Worm (Caenorhabditis elegans) whole organism, young adult: ENCODE data around the gene F34D10.3.
A peak's percentile ranks its signal among the peaks of the same experiment; 100 is the strongest.

Experiments used
- B0336.3 ChIP-seq: fragments of 200-800 bp; sonication (Bioruptor generic); IDR thresholded peaks from 2 replicates; pipeline ENCODE4 v1.3.6; 2022; ENCODE audit warnings: missing genetic modification characterization, missing compliant biosample characterization
- D2030.7 ChIP-seq: fragments of 200-800 bp; sonication (Bioruptor generic); IDR thresholded peaks from 2 replicates; pipeline ENCODE4 v1.3.6; 2022; ENCODE audit warnings: missing genetic modification reagents, missing genetic modification characterization, missing compliant biosample characterization
- F22D6.2 ChIP-seq: sonication (generic microtip); optimal IDR thresholded peaks from 2 replicates; lab custom pipeline; 2016; ENCODE audit warnings: mild to moderate bottlenecking, missing genetic modification characterization, missing compliant biosample characterization
- F33H1.4 ChIP-seq: fragments of 200-800 bp; sonication (Bioruptor generic); IDR thresholded peaks from 2 replicates; pipeline ENCODE4 v1.3.6; 2022; ENCODE audit warnings: missing genetic modification reagents, missing genetic modification characterization, missing compliant biosample characterization
- F37B4.10 ChIP-seq: fragments of 200-800 bp; sonication (Bioruptor generic); IDR thresholded peaks from 2 replicates; pipeline ENCODE4 v1.3.6; 2022; ENCODE audit warnings: missing genetic modification characterization, missing compliant biosample characterization
- F39B2.1 ChIP-seq: fragments of 200-800 bp; sonication (Bioruptor generic); IDR thresholded peaks from 2 replicates; pipeline ENCODE4 v1.3.6; 2022; ENCODE audit warnings: missing genetic modification reagents, missing genetic modification characterization, missing compliant biosample characterization
- F49E8.2 ChIP-seq: sonication (generic microtip); optimal IDR thresholded peaks from 3 replicates; lab custom pipeline; 2017; ENCODE audit warnings: missing genetic modification characterization, mild to moderate bottlenecking, missing compliant biosample characterization, antibody characterized with exemption, moderate library complexity; ENCODE audit not compliant: insufficient read depth
- F55B11.4 ChIP-seq: sonication (generic microtip); optimal IDR thresholded peaks from 2 replicates; lab custom pipeline; 2016; ENCODE audit warnings: missing compliant biosample characterization, missing genetic modification characterization, borderline replicate concordance; ENCODE audit not compliant: insufficient read depth
- F57A8.1 ChIP-seq: fragments of 200-800 bp; sonication (Bioruptor generic); optimal IDR thresholded peaks from 2 replicates; lab custom pipeline; 2018; ENCODE audit warnings: mild to moderate bottlenecking, missing genetic modification characterization, moderate library complexity, missing compliant biosample characterization
- Y79H2A.3 ChIP-seq: fragments of 200-800 bp; sonication (Bioruptor generic); conservative IDR thresholded peaks from 2 replicates; pipeline ENCODE4 v1.3.6; 2022; ENCODE audit warnings: missing genetic modification reagents, missing genetic modification characterization, missing compliant biosample characterization
- akir-1 ChIP-seq: fragments of 200-800 bp; sonication (Bioruptor generic); optimal IDR thresholded peaks from 2 replicates; lab custom pipeline; 2018; ENCODE audit warnings: mild to moderate bottlenecking, missing genetic modification characterization, moderate library complexity, missing compliant biosample characterization
- cebp-1 ChIP-seq, 2 experiments: fragments of 200-800 bp in 1 of 2; sonication (Bioruptor generic) in 1 of 2; sonication (generic microtip) in 1 of 2; IDR thresholded peaks in 1 of 2; optimal IDR thresholded peaks in 1 of 2; 2 replicates each; pipeline versions ENCODE4 v1.3.6 to Lab custom; 2017 to 2022; ENCODE audit warnings: missing compliant biosample characterization in 2 of 2, missing genetic modification characterization in 2 of 2, mild to moderate bottlenecking in 1 of 2, missing genetic modification reagents in 1 of 2, moderate library complexity in 1 of 2
- efl-1 ChIP-seq: fragments of 150-350 bp; optimal IDR thresholded peaks from 2 replicates; lab custom pipeline; 2014; ENCODE audit warnings: missing biosample characterization, missing genetic modification reagents, missing genetic modification characterization
- egrh-3 ChIP-seq: fragments of 200-800 bp; sonication (Bioruptor generic); IDR thresholded peaks from 2 replicates; pipeline ENCODE4 v1.3.6; 2022; ENCODE audit warnings: missing genetic modification reagents, missing genetic modification characterization, missing compliant biosample characterization
- hlh-12 ChIP-seq: sonication (generic microtip); optimal IDR thresholded peaks from 2 replicates; lab custom pipeline; 2016; ENCODE audit warnings: missing genetic modification characterization, missing compliant biosample characterization
- hmg-1.2 ChIP-seq: fragments of 200-800 bp; sonication (Bioruptor generic); IDR thresholded peaks from 2 replicates; pipeline ENCODE4 v1.3.6; 2022; ENCODE audit warnings: missing genetic modification reagents, missing genetic modification characterization, missing compliant biosample characterization
- hsf-1 ChIP-seq: fragments of 200-800 bp; sonication (Bioruptor generic); IDR thresholded peaks from 2 replicates; pipeline ENCODE4 v1.3.6; 2022; ENCODE audit warnings: missing genetic modification reagents, missing genetic modification characterization, missing compliant biosample characterization
- lin-26 ChIP-seq: fragments of 200-800 bp; sonication (Bioruptor generic); IDR thresholded peaks from 2 replicates; pipeline ENCODE4 v1.3.6; 2022; ENCODE audit warnings: missing genetic modification reagents, missing genetic modification characterization, missing compliant biosample characterization
- lin-40 ChIP-seq: sonication (generic microtip); optimal IDR thresholded peaks from 2 replicates; lab custom pipeline; 2016; ENCODE audit warnings: missing genetic modification characterization, mild to moderate bottlenecking, missing compliant biosample characterization, missing genotype, missing genetic modification reagents
- lin-54 ChIP-seq: fragments of 200-800 bp; sonication (Bioruptor generic); optimal IDR thresholded peaks from 2 replicates; lab custom pipeline; 2018; ENCODE audit warnings: mild to moderate bottlenecking, missing genetic modification characterization, missing compliant biosample characterization
- lsy-27 ChIP-seq: sonication (generic microtip); optimal IDR thresholded peaks from 2 replicates; lab custom pipeline; 2017; ENCODE audit warnings: missing genetic modification characterization, mild to moderate bottlenecking, missing compliant biosample characterization, antibody characterized with exemption, missing genotype, borderline replicate concordance; ENCODE audit not compliant: insufficient read depth
- madf-6 ChIP-seq: fragments of 200-800 bp; sonication (Bioruptor generic); IDR thresholded peaks from 2 replicates; pipeline ENCODE4 v1.3.6; 2022; ENCODE audit warnings: missing genetic modification reagents, missing genetic modification characterization, missing compliant biosample characterization
- mes-4 ChIP-seq: sonication (generic microtip); optimal IDR thresholded peaks from 2 replicates; lab custom pipeline; 2016; ENCODE audit warnings: missing genotype, missing genetic modification characterization, missing compliant biosample characterization
- nhr-27 ChIP-seq: fragments of 200-800 bp; sonication (Bioruptor generic); optimal IDR thresholded peaks from 2 replicates; lab custom pipeline; 2018; ENCODE audit warnings: mild to moderate bottlenecking, missing genetic modification characterization, moderate library complexity, missing compliant biosample characterization
- pbrm-1 ChIP-seq: fragments of 200-800 bp; sonication (Bioruptor generic); IDR thresholded peaks from 2 replicates; pipeline ENCODE4 v1.3.6; 2022; ENCODE audit warnings: missing genetic modification reagents, missing genetic modification characterization, missing compliant biosample characterization
- rcor-1 ChIP-seq: fragments of 200-800 bp; sonication (Bioruptor generic); IDR thresholded peaks from 2 replicates; pipeline ENCODE4 v1.3.6; 2022; ENCODE audit warnings: missing genetic modification reagents, missing genetic modification characterization, missing compliant biosample characterization
- rpc-1 ChIP-seq, 2 experiments: fragments of 150-350 bp in 1 of 2; sonication (generic microtip) in 1 of 2; optimal IDR thresholded peaks; 2 replicates each; lab custom pipeline; 2014 to 2018; ENCODE audit warnings: missing biosample characterization in 1 of 2, missing genetic modification characterization in 1 of 2, missing genetic modification reagents in 1 of 2, missing genotype in 1 of 2
- snpc-4 ChIP-seq, 5 experiments: fragments of 150-350 bp in 1 of 5; sonication (generic microtip) in 4 of 5; optimal IDR thresholded peaks; 2 replicates each; lab custom pipeline; 2014 to 2018; ENCODE audit warnings: missing genetic modification characterization in 5 of 5, missing biosample characterization in 3 of 5, antibody characterized with exemption in 2 of 5, mild to moderate bottlenecking in 2 of 5, missing compliant biosample characterization in 2 of 5, missing genotype in 2 of 5, moderate library complexity in 2 of 5, missing genetic modification reagents in 1 of 5
- tlf-1 ChIP-seq: fragments of 200-800 bp; sonication (Bioruptor generic); optimal IDR thresholded peaks from 2 replicates; lab custom pipeline; 2018; ENCODE audit warnings: mild to moderate bottlenecking, missing genetic modification characterization, missing compliant biosample characterization
- unc-130 ChIP-seq: sonication (generic microtip); optimal IDR thresholded peaks from 2 replicates; lab custom pipeline; 2016; ENCODE audit warnings: missing genetic modification reagents, missing genetic modification characterization, missing compliant biosample characterization
- ztf-18 ChIP-seq: sonication (generic microtip); optimal IDR thresholded peaks from 2 replicates; lab custom pipeline; 2016; ENCODE audit warnings: missing genotype, mild to moderate bottlenecking, missing genetic modification characterization, missing compliant biosample characterization

Gene F34D10.3

ce11 chrIII:3773173-3773572, 39.1 kb downstream of the F34D10.3 start, which contains the start of gene lec-4:
lec-4 (minus strand) TSS chrIII:3773326.
- TF ChIP-seq F22D6.2 (tag; lab: Kevin White, UChicago), result no peak
- TF ChIP-seq hmg-1.2 (GFP tag; lab: Robert Waterston, UW), result peak; percentile 29; the same call in 1 of the 2 replicates
- TF ChIP-seq cebp-1 (GFP tag; IDR thresholded peaks at IDR 0.05; lab: Robert Waterston, UW), result no peak
- TF ChIP-seq cebp-1 (tag; optimal IDR thresholded peaks at IDR 0.05; lab: Kevin White, UChicago), result peak; percentile 36
- peak; percentile 15 for TF ChIP-seq lin-40 (tag; lab: Kevin White, UChicago)
- TF ChIP-seq pbrm-1 (GFP tag; lab: Robert Waterston, UW), result 0 out of 2 replicates have a peak, but pooled peaks have one; percentile 13
- TF ChIP-seq F37B4.10 (GFP tag; lab: Robert Waterston, UW), result no peak

- TF ChIP-seq egrh-3 (GFP tag; lab: Robert Waterston, UW) (no peak), nhr-27 (no peak), F49E8.2 (tag; lab: Kevin White, UChicago) (no peak), akir-1 (GFP tag; lab: Kevin White, UChicago) (no peak), mes-4 (tag; lab: Kevin White, UChicago) (no peak)
These were observed 40.5 kb downstream of the F34D10.3 start for ce11 chrIII:3774550-3774949.

- TF ChIP-seq Y79H2A.3 (GFP tag; lab: Robert Waterston, UW), result no peak
- TF ChIP-seq efl-1, result no peak
- TF ChIP-seq lsy-27 (tag; lab: Kevin White, UChicago), result no peak
- 0 out of 2 replicates have a peak, but pooled peaks have one; percentile 13 for TF ChIP-seq cebp-1 (GFP tag; IDR thresholded peaks at IDR 0.05; lab: Robert Waterston, UW)
- TF ChIP-seq cebp-1 (tag; optimal IDR thresholded peaks at IDR 0.05; lab: Kevin White, UChicago), result peak; percentile 59
- no peak for TF ChIP-seq F57A8.1 (GFP tag; lab: Kevin White, UChicago)
These were observed 47.8 kb downstream of the F34D10.3 start for ce11 chrIII:3781827-3782226.

DNA sequence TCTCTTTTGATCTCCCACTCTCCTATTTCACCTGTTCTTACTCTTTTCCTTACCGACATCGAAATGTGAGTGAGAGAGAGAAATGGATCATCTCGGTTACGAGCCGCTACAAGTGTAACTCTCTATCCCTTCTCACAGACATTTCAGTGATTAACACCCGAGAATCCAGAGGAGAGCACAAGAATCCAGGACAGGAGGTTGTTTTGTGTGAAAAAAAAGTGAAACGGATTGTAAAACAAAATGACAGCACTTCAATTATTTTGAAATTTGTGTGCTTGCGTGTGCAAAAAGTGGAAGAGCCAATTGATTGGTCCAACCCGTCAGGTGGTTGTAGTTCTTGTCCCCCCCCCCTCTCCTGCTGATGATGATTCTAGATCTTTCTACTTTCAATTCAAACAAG, 48.8 kb downstream of the F34D10.3 start:
- TF ChIP-seq hsf-1 (GFP tag; lab: Robert Waterston, UW) (0 out of 2 replicates have a peak, but pooled peaks have one; percentile 24), lin-54 (GFP tag; lab: Kevin White, UChicago) (no peak)

ce11 chrIII:3783914-3784313, 49.9 kb downstream of the F34D10.3 start:
- no peak for TF ChIP-seq F55B11.4
- TF ChIP-seq hmg-1.2 (GFP tag; lab: Robert Waterston, UW), result no peak
- no peak for TF ChIP-seq D2030.7 (GFP tag; lab: Robert Waterston, UW)
- no peak for TF ChIP-seq F37B4.10 (GFP tag; lab: Robert Waterston, UW)
- no peak for TF ChIP-seq lin-26 (GFP tag; lab: Robert Waterston, UW)
- TF ChIP-seq ztf-18 (tag; lab: Kevin White, UChicago), result no peak
- no peak for TF ChIP-seq B0336.3 (GFP tag; lab: Robert Waterston, UW)
- no peak for TF ChIP-seq rpc-1 (optimal IDR thresholded peaks at IDR 0.05; lab: Kevin White, UChicago)
- no peak for TF ChIP-seq rpc-1 (tag; optimal IDR thresholded peaks at IDR 0.05; lab: Kevin White, UChicago)
- TF ChIP-seq F33H1.4 (GFP tag; lab: Robert Waterston, UW), result no peak
- TF ChIP-seq rcor-1 (GFP tag; lab: Robert Waterston, UW), result no peak
- no peak for TF ChIP-seq F39B2.1
- TF ChIP-seq madf-6, result no peak
- no peak for TF ChIP-seq tlf-1 (GFP tag; lab: Kevin White, UChicago)
- no peak for TF ChIP-seq hlh-12 (tag; lab: Kevin White, UChicago)
- no peak for TF ChIP-seq snpc-4 (GFP tag; optimal IDR thresholded peaks at IDR 0.05; lab: Kevin White, UChicago)
- no peak for TF ChIP-seq snpc-4 (tag; optimal IDR thresholded peaks at IDR 0.05; lab: Kevin White, UChicago)
- TF ChIP-seq unc-130 (GFP tag; lab: Kevin White, UChicago), result no peak
